Fruit fly (Drosophila melanogaster) S2 (cell line): ENCODE measurements around the gene Mco3.

ENCODE experiments used
- CG8478 ChIP-seq: fragments of >200 bp; optimal IDR thresholded peaks from 2 replicates; lab custom pipeline; 2018
- CTCF ChIP-seq, 2 experiments: fragments of >200 bp; optimal IDR thresholded peaks; 2 replicates each; lab custom pipeline; 2018

Gene Mco3

DNA sequence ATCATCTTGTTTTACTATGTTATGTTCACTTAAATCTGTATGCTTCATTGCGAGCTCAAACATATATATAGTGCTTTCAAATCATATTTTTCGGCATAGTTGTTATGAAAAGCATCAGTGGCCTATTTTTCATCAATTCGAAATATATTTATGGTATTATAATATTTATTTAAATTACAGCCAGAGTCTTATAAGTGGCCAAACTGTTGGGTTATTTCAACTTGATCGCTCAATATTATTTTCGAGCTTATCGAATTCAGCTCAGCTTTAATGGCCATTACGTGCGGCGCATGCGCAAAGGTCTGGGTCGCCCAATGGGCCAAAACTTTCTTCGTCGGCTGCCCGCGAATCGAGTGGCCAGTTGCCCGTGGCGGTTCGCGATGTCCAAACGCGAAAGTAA lies at the start of gene Mco3:
Gene Mco3 (plus strand): TSS at position 301 of the 400 bp plus-strand sequence.
- no peak for TF ChIP-seq CTCF (optimal IDR thresholded peaks at IDR 0.05; lab: Kevin White, UChicago)
- no peak for TF ChIP-seq CG8478 (lab: Kevin White, UChicago)

DNA sequence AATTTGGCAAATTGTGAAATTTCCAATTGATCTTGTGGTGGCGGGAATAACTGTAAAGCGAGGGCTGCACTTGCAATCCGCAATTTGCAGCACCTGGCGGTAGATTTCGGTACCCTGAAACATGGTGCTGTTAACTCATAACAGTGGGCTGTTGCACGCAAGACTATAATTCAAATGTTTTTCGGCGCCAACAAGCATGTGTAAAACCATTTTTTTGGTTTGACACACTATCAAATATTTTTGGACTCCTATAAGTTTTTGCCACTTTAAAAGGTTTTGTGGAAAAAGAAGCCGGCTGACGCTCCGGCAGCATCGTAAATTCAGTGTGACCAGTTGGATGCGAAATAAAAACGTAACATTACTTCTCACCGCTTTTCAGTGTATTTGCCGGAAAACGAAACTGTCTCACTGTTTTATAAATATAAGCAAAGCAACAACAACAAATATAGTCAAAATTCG lies 46.0 kb upstream of the Mco3 start, which contains the start of the genes CG14545 and CG5886:
Gene CG14545 (minus strand): TSS at position 68 of the 459 bp plus-strand sequence.
Gene CG5886 (plus strand): TSS at position 409 of the 459 bp plus-strand sequence.
- TF ChIP-seq CTCF (optimal IDR thresholded peaks at IDR 0.05; lab: Kevin White, UChicago) (peak; percentile 91 to 96), CG8478 (lab: Kevin White, UChicago) (no peak)

dm6 chr3R:25854825-25855224 lies 42.5 kb upstream of the Mco3 start:
- TF ChIP-seq CTCF (optimal IDR thresholded peaks at IDR 0.05; lab: Kevin White, UChicago) (no peak), CG8478 (lab: Kevin White, UChicago) (no peak)

DNA sequence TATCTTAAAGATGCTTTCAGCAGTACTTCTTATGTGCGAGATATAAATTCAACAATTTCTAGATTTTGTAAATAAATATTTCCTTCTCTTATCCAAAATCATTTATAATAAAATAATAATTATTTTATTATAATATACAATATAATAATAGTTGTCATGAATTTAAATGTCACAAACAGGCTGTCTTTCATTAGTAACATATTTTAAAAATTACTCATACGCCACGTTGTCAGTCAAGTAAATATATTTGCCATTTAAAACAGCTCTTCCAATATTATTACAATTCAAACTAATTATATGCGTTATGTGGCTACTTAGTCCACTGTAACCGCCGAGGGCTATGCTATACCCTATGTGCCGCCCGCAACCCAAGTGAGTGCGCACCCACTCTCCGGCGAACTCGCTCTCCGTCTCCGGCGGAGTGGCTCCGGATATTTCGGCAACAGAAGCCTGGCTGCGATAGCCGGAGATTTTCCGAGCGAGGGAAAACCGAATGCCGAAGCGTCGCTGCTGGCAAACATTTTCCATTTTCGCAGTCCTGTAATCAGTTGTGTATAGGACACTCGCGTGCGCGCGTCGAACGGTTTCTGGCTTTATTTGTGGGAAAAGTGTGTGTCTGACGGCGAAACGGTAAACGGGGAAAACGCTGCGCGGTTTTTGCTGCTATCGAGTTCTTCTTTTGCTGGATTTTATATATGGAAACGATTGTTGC lies 41.5 kb upstream of the Mco3 start, which contains the start of gene CG5890:
Gene CG5890 (plus strand): TSS at position 561 of the 712 bp plus-strand sequence.
- no peak for TF ChIP-seq CG8478 (lab: Kevin White, UChicago)
- no peak for TF ChIP-seq CTCF (optimal IDR thresholded peaks at IDR 0.05; lab: Kevin White, UChicago)

dm6 chr3R:25870389-25870788 lies 26.9 kb upstream of the Mco3 start:
- no peak for TF ChIP-seq CG8478 (lab: Kevin White, UChicago)
- TF ChIP-seq CTCF (optimal IDR thresholded peaks at IDR 0.05; lab: Kevin White, UChicago): no peak

- TF ChIP-seq CTCF (optimal IDR thresholded peaks at IDR 0.05; lab: Kevin White, UChicago) (peak; percentile 68 to 75), CG8478 (lab: Kevin White, UChicago) (no peak)
Measured at dm6 chr3R:25876639-25877038, 20.6 kb upstream of the Mco3 start.

dm6 chr3R:25877064-25877463 lies 20.2 kb upstream of the Mco3 start:
- no peak for TF ChIP-seq CG8478 (lab: Kevin White, UChicago)
- TF ChIP-seq CTCF (optimal IDR thresholded peaks at IDR 0.05; lab: Kevin White, UChicago): no peak

DNA sequence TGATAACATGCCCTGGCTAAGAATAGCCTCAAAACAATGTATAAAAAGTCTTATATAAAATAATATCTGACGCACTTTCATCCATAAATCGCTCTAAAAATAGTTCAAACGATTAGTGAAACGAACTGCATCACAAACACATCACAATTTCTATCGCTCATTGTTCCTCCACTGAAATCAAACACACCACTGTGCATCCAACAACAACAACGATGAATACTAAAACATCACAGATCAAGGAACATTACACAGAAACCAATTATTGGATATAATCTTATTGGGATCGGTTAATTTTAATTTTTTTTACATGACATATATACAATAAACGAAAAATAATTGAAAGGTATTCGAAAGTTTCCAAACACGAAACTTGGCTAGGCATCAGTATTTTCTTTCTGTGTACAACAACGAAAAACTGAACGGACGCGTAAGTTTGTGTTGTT lies 17.9 kb upstream of the Mco3 start:
- TF ChIP-seq CG8478 (lab: Kevin White, UChicago): no peak
- TF ChIP-seq CTCF (optimal IDR thresholded peaks at IDR 0.05; lab: Kevin White, UChicago): no peak

DNA sequence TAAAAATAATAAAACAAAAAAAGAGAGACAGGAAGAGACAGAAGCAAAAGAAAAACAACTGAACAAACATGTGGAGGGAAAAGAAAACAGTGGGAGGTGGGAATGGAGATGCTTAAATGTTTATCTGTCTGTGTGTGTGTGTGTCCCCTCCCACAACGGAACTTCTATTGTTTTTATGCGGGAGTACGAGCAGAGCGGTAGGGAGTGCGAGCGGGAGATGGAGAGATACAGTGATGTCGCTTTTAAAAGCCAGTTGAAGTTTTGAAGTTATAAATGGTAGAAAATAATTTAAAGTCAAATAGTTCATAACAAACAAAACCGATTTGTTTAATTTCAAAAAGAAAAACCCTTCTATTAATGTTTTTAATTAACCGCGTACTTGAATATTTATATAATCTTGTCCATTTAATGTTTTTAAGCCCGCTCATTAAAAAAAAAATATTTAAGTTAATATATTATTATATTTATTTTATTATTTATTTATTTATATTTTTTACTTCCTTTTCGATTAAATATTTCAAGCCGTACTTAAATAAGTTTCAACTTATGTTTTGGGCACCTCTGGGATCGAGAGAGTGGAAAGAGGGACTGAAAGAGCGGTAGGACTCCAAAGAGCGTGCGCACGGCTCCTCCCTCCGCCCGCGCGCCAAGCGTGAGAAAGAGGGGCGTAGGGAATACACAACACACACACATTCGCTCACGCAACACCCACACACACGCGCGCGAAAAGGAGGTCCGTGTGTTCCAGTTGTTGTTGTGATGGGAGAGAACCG lies 16.9 kb upstream of the Mco3 start:
- no peak for TF ChIP-seq CTCF (optimal IDR thresholded peaks at IDR 0.05; lab: Kevin White, UChicago)
- TF ChIP-seq CG8478 (lab: Kevin White, UChicago): no peak

DNA sequence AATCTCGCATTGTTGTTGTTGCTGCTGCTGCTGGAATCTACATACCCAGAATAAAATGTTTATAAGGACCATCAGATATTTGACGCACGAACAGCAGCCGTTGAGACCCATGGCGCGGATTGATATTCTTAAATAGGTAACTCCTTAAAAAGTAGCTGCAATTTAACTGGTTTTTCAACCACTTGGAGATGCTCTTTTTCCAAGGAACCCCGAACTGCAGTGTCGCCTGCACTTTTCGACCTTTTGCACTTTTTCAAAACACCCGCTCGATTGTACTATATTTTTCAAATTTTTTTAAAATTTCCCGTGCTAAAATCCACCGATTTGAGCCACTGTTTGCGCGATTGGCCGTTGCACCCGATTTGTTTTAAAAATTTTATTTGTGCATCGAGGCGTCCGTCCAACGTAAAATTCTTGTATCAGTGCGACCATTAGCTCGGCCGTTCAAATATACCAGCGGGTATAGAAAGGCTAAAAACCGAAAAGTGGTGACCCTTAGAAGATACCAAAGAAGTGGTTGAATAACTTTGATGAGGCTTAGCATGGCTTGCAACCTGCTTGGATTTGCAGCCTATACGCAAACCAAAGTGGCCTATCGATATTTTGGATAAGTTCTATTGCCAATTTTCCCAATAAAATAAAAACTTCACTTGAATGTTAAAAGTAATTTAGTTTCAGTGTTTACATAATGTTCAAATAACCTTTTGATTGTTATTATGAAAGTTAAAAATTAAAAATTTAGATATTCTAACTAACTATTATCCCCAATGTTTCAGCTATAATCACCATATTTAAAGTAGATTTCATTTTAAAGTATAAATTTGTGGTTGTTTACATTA lies 16.1 kb upstream of the Mco3 start, which contains the start of gene Tsp96F:
Gene Tsp96F (minus strand): TSS at position 457 of the 839 bp plus-strand sequence.
- no peak for TF ChIP-seq CG8478 (lab: Kevin White, UChicago)
- TF ChIP-seq CTCF (optimal IDR thresholded peaks at IDR 0.05; lab: Kevin White, UChicago): peak; percentile 31 to 63

DNA sequence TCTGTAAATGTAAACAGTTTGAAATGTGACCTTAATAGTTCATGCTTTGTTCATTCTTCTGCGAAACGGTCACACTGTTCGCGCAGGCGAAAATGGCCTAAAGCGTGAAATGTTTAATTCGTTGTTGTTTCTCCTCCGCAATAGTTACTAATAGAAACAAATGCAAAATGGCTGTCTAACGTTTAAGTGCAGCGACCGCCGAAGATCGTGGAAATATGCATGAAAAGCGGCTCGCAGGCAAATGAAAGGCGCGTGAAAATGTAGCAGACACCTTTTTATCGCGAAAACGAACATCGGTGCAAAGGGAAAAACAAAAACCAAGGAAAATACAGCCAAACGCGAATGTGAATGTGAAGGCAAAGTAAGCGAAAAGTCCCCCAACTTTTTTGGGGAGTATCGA lies 15.4 kb upstream of the Mco3 start, which contains the start of gene SppL:
Gene SppL (plus strand): TSS at position 70 of the 400 bp plus-strand sequence.
- TF ChIP-seq CTCF (optimal IDR thresholded peaks at IDR 0.05; lab: Kevin White, UChicago) (no peak), CG8478 (lab: Kevin White, UChicago) (no peak)

- TF ChIP-seq CTCF (optimal IDR thresholded peaks at IDR 0.05; lab: Kevin White, UChicago): no peak
- TF ChIP-seq CG8478 (lab: Kevin White, UChicago): no peak
Measured at dm6 chr3R:25882606-25883266, 14.5 kb upstream of the Mco3 start.

DNA sequence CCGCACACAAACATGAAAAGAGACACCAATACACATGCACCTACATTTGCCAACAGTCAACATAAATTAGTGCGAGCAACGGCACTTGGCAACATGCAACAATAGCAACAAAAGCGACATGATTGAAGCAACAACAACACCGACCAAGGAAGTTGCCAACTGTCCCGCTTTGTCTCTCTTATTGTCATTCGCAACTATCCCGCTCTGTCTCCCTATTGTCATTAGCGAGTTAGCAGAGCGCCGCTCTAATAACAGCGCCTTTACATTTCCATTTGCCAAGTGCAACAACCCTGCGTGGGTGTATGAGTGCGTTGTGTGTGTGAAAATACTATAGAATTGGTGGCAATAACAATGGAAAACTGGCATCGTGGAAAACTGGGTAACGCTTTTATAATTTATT lies 13.4 kb upstream of the Mco3 start:
- TF ChIP-seq CTCF (optimal IDR thresholded peaks at IDR 0.05; lab: Kevin White, UChicago) (no peak), CG8478 (lab: Kevin White, UChicago) (no peak)
